Worm (Caenorhabditis elegans) whole organism, L3 larva: ENCODE data around the gene srx-113.

Source experiments
- ceh-9 ChIP-seq: sonication (generic microtip); optimal IDR thresholded peaks from 2 replicates; lab custom pipeline; 2018; ENCODE audit warnings: missing biosample characterization, missing genetic modification characterization
- elt-1 ChIP-seq: fragments of 150-350 bp; optimal IDR thresholded peaks from 2 replicates; lab custom pipeline; 2014; ENCODE audit warnings: missing biosample characterization, missing genetic modification characterization
- nhr-28 ChIP-seq: fragments of 150-350 bp; optimal IDR thresholded peaks from 2 replicates; lab custom pipeline; 2014; ENCODE audit warnings: missing biosample characterization, missing genetic modification characterization
- unc-62 ChIP-seq: fragments of 150-350 bp; sonication (generic microtip); optimal IDR thresholded peaks from 4 replicates; lab custom pipeline; 2014; ENCODE audit warnings: missing biosample characterization, missing genetic modification reagents, missing genetic modification characterization

ce11 chrV:12637764-12638502 is 6.0 kb upstream of the srx-113 start:
- no peak for TF ChIP-seq unc-62 (GFP tag; lab: Kevin White, UChicago)
- TF ChIP-seq ceh-9, result no peak
- TF ChIP-seq nhr-28 (tag; lab: Kevin White, UChicago), result no peak
- TF ChIP-seq elt-1 (tag; lab: Kevin White, UChicago), result no peak
